Fruit fly (Drosophila melanogaster): ENCODE measurements around the gene CG7886.

Gene CG7886

dm6 chr3R:14650367-14650766, 8.0 kb upstream of the CG7886 start (continued):
- TF ChIP-seq so (GFP tag; IDR thresholded peaks at IDR 0.05): no peak

- peak in 1 of 2 experiments; percentile 44 for TF ChIP-seq tll (GFP tag; optimal IDR thresholded peaks at IDR 0.05)
- TF ChIP-seq CG10959 (GFP tag; IDR thresholded peaks at IDR 0.05): no peak
- TF ChIP-seq sens (GFP tag): peak; percentile 89
- TF ChIP-seq CG30403 (GFP tag; optimal IDR thresholded peaks at IDR 0.05): peak; percentile 14
- TF ChIP-seq corto (GFP tag; optimal IDR thresholded peaks at IDR 0.05): peak; percentile 74
- no peak for TF ChIP-seq CG2199 (GFP tag; IDR thresholded peaks at IDR 0.05)
- no peak for TF ChIP-seq nmo (GFP tag; optimal IDR thresholded peaks at IDR 0.05)
- no peak for TF ChIP-seq pum (GFP tag; optimal IDR thresholded peaks at IDR 0.05)
- no peak for TF ChIP-seq br (optimal IDR thresholded peaks at IDR 0.05)
- peak; percentile 8 for TF ChIP-seq CG4424 (GFP tag; optimal IDR thresholded peaks at IDR 0.05)
- TF ChIP-seq Nf-YB (GFP tag; optimal IDR thresholded peaks at IDR 0.05): no peak
- 0 out of 3 replicates have a peak, but pooled peaks have one; percentile 13 for TF ChIP-seq ken (GFP tag; IDR thresholded peaks at IDR 0.05)
- no peak for TF ChIP-seq ash1 (GFP tag; optimal IDR thresholded peaks at IDR 0.05)
- TF ChIP-seq kni (GFP tag; optimal IDR thresholded peaks at IDR 0.05): peak; percentile 47
- TF ChIP-seq toy (GFP tag; IDR thresholded peaks at IDR 0.05): no peak
- peak; percentile 38 for TF ChIP-seq CG6765 (GFP tag; optimal IDR thresholded peaks at IDR 0.05)
- no peak for TF ChIP-seq shn (GFP tag; optimal IDR thresholded peaks at IDR 0.05)
- TF ChIP-seq CG7786 (GFP tag; optimal IDR thresholded peaks at IDR 0.05): peak; percentile 31
- TF ChIP-seq bsh (GFP tag; optimal IDR thresholded peaks at IDR 0.05): peak in 1 of 2 experiments; percentile 60
- TF ChIP-seq CG15479 (GFP tag; optimal IDR thresholded peaks at IDR 0.05): peak; percentile 26
- TF ChIP-seq CG3065 (GFP tag; optimal IDR thresholded peaks at IDR 0.05): no peak
- TF ChIP-seq CG9727 (GFP tag; optimal IDR thresholded peaks at IDR 0.05): peak; percentile 58
- TF ChIP-seq E2f2 (GFP tag; IDR thresholded peaks at IDR 0.05): peak; percentile 9; the same call in 1 of the 2 replicates
- peak; percentile 51 for TF ChIP-seq CG2120 (GFP tag; optimal IDR thresholded peaks at IDR 0.05)
- TF ChIP-seq jing (GFP tag; optimal IDR thresholded peaks at IDR 0.05): no peak
- peak; percentile 2 for TF ChIP-seq CG6254 (GFP tag; optimal IDR thresholded peaks at IDR 0.05)
- TF ChIP-seq Six4 (GFP tag; optimal IDR thresholded peaks at IDR 0.05): no peak
- peak; percentile 13 for TF ChIP-seq crc (GFP tag; optimal IDR thresholded peaks at IDR 0.05)
- TF ChIP-seq bab2 (GFP tag; optimal IDR thresholded peaks at IDR 0.05): peak; percentile 24
- TF ChIP-seq CG2116 (GFP tag; optimal IDR thresholded peaks at IDR 0.05): peak; percentile 3
- TF ChIP-seq gcm (GFP tag; optimal IDR thresholded peaks at IDR 0.05): no peak
- no peak for TF ChIP-seq Hr39 (optimal IDR thresholded peaks at IDR 0.05)
- peak; percentile 71; the same call in 1 of the 2 replicates for TF ChIP-seq CG11696 (GFP tag; IDR thresholded peaks at IDR 0.05)
- peak; percentile 10 for TF ChIP-seq CG10147 (GFP tag; optimal IDR thresholded peaks at IDR 0.05)
- peak; percentile 51 for TF ChIP-seq Hmx (GFP tag; optimal IDR thresholded peaks at IDR 0.05)
- peak; percentile 26 for TF ChIP-seq CG12155 (GFP tag; optimal IDR thresholded peaks at IDR 0.05)
- peak; percentile 88 for TF ChIP-seq lbe (GFP tag; optimal IDR thresholded peaks at IDR 0.05)
- no peak for TF ChIP-seq CG13287 (GFP tag; IDR thresholded peaks at IDR 0.05; ENCODE audit: partially characterized antibody)
- no peak for TF ChIP-seq Dref (GFP tag; IDR thresholded peaks at IDR 0.05)
- TF ChIP-seq zen (tag; optimal IDR thresholded peaks at IDR 0.05): no peak
- TF ChIP-seq CG8089 (GFP tag; optimal IDR thresholded peaks at IDR 0.05): no peak
- TF ChIP-seq CG6272 (GFP tag; IDR thresholded peaks at IDR 0.05): no peak
- TF ChIP-seq hth (optimal IDR thresholded peaks at IDR 0.05): no peak
- TF ChIP-seq CG17359 (tag; optimal IDR thresholded peaks at IDR 0.05): peak; percentile 24
- no peak for TF ChIP-seq CG4617 (GFP tag; optimal IDR thresholded peaks at IDR 0.05; ENCODE audit: borderline replicate concordance)
- 0 out of 2 replicates have a peak, but pooled peaks have one; percentile 34 for TF ChIP-seq CG4360 (GFP tag; IDR thresholded peaks at IDR 0.05)
- TF ChIP-seq so (GFP tag; IDR thresholded peaks at IDR 0.05): no peak
Measured at dm6 chr3R:14649307-14650239, 7.2 kb upstream of the CG7886 start.

Data from whole organism, embryonic.